Worm (Caenorhabditis elegans) whole organism, L2 larva: ENCODE data around the gene B0284.3.

ENCODE experiments used
- C34F6.9 ChIP-seq: fragments of 150-350 bp; optimal IDR thresholded peaks from 2 replicates; lab custom pipeline; 2014; ENCODE audit warnings: missing biosample characterization, missing genetic modification characterization
- F13H6.1 ChIP-seq: sonication (generic microtip); optimal IDR thresholded peaks from 2 replicates; lab custom pipeline; 2016; ENCODE audit warnings: missing genetic modification characterization, missing compliant biosample characterization
- Y55F3AM.14 ChIP-seq: fragments of 200-800 bp; sonication (Bioruptor generic); optimal IDR thresholded peaks from 2 replicates; lab custom pipeline; 2018; ENCODE audit warnings: mild to moderate bottlenecking, missing genetic modification characterization, missing compliant biosample characterization
- ZK546.5 ChIP-seq: sonication (generic microtip); optimal IDR thresholded peaks from 2 replicates; lab custom pipeline; 2017; ENCODE audit warnings: missing biosample characterization, missing genetic modification characterization
- alr-1 ChIP-seq: fragments of 150-350 bp; optimal IDR thresholded peaks from 2 replicates; lab custom pipeline; 2014; ENCODE audit warnings: missing biosample characterization, missing genetic modification characterization
- aly-2 ChIP-seq: fragments of 150-350 bp; optimal IDR thresholded peaks from 2 replicates; lab custom pipeline; 2014; ENCODE audit warnings: missing biosample characterization, missing genetic modification characterization
- ama-1 ChIP-seq: fragments of 150-350 bp; optimal IDR thresholded peaks from 2 replicates; lab custom pipeline; 2018; ENCODE audit warnings: inconsistent platforms
- blmp-1 ChIP-seq: sonication (generic microtip); optimal IDR thresholded peaks from 2 replicates; lab custom pipeline; 2017; ENCODE audit warnings: missing genetic modification characterization, mild to moderate bottlenecking, missing compliant biosample characterization, antibody characterized with exemption, moderate library complexity; ENCODE audit not compliant: insufficient read depth
- ceh-16 ChIP-seq: fragments of 150-350 bp; optimal IDR thresholded peaks from 2 replicates; lab custom pipeline; 2014; ENCODE audit warnings: missing biosample characterization, missing genetic modification characterization
- crh-2 ChIP-seq: sonication (generic microtip); optimal IDR thresholded peaks from 2 replicates; lab custom pipeline; 2017; ENCODE audit warnings: missing biosample characterization, missing genetic modification characterization
- dmd-4 ChIP-seq: sonication (generic microtip); optimal IDR thresholded peaks from 2 replicates; lab custom pipeline; 2017; ENCODE audit warnings: missing biosample characterization, missing genetic modification characterization
- elt-1 ChIP-seq: fragments of 150-350 bp; optimal IDR thresholded peaks from 2 replicates; lab custom pipeline; 2014; ENCODE audit warnings: missing biosample characterization, missing genetic modification characterization
- elt-3 ChIP-seq: sonication (generic microtip); optimal IDR thresholded peaks from 2 replicates; lab custom pipeline; 2017; ENCODE audit warnings: missing biosample characterization, missing genetic modification characterization
- fos-1 ChIP-seq: fragments of 150-350 bp; optimal IDR thresholded peaks from 2 replicates; lab custom pipeline; 2014; ENCODE audit warnings: missing biosample characterization, missing genetic modification characterization
- gmeb-1 ChIP-seq: fragments of 150-350 bp; optimal IDR thresholded peaks from 2 replicates; lab custom pipeline; 2014; ENCODE audit warnings: missing biosample characterization, missing genetic modification characterization
- lin-11 ChIP-seq: fragments of 150-350 bp; sonication (generic microtip); optimal IDR thresholded peaks from 2 replicates; lab custom pipeline; 2014; ENCODE audit warnings: missing biosample characterization, missing genetic modification characterization, inconsistent platforms, mixed read lengths
- lin-13 ChIP-seq: fragments of 150-350 bp; optimal IDR thresholded peaks from 2 replicates; lab custom pipeline; 2014; ENCODE audit warnings: missing biosample characterization, missing genetic modification reagents, missing genetic modification characterization
- lin-39 ChIP-seq: fragments of 150-350 bp; optimal IDR thresholded peaks from 2 replicates; lab custom pipeline; 2014; ENCODE audit warnings: missing biosample characterization, missing genetic modification reagents, missing genetic modification characterization
- lsy-2 ChIP-seq, 2 experiments: fragments of 150-350 bp in 1 of 2; sonication (generic microtip) in 1 of 2; optimal IDR thresholded peaks; 2 replicates each; lab custom pipeline; 2014 to 2017; ENCODE audit warnings: missing biosample characterization in 2 of 2, missing genetic modification characterization in 2 of 2
- mab-5 ChIP-seq: fragments of 150-350 bp; optimal IDR thresholded peaks from 2 replicates; lab custom pipeline; 2014; ENCODE audit warnings: missing biosample characterization, missing genetic modification characterization
- mdl-1 ChIP-seq, 2 experiments: fragments of 150-350 bp in 1 of 2; sonication (generic microtip) in 1 of 2; optimal IDR thresholded peaks; 2 replicates each; lab custom pipeline; 2017; ENCODE audit warnings: missing biosample characterization in 2 of 2, missing genetic modification characterization in 2 of 2
- nhr-11 ChIP-seq: fragments of 150-350 bp; optimal IDR thresholded peaks from 2 replicates; lab custom pipeline; 2014; ENCODE audit warnings: missing biosample characterization, missing genetic modification characterization
- nhr-21 ChIP-seq: fragments of 150-350 bp; optimal IDR thresholded peaks from 2 replicates; lab custom pipeline; 2014; ENCODE audit warnings: missing biosample characterization, missing genetic modification characterization
- nhr-23 ChIP-seq: fragments of 150-350 bp; optimal IDR thresholded peaks from 2 replicates; lab custom pipeline; 2014; ENCODE audit warnings: missing biosample characterization, missing genetic modification reagents, missing genetic modification characterization
- nhr-237 ChIP-seq: fragments of 150-350 bp; optimal IDR thresholded peaks from 2 replicates; lab custom pipeline; 2014; ENCODE audit warnings: missing biosample characterization, missing genetic modification characterization
- nhr-25 ChIP-seq: fragments of 150-350 bp; sonication (generic microtip); optimal IDR thresholded peaks from 3 replicates; lab custom pipeline; 2014; ENCODE audit warnings: missing biosample characterization, missing genetic modification characterization
- nhr-6 ChIP-seq: fragments of 150-350 bp; optimal IDR thresholded peaks from 2 replicates; lab custom pipeline; 2014; ENCODE audit warnings: missing biosample characterization, missing genetic modification characterization
- nhr-77 ChIP-seq: fragments of 150-350 bp; optimal IDR thresholded peaks from 2 replicates; lab custom pipeline; 2014; ENCODE audit warnings: missing biosample characterization, missing genetic modification characterization
- sem-4 ChIP-seq: fragments of 150-350 bp; optimal IDR thresholded peaks from 2 replicates; lab custom pipeline; 2014; ENCODE audit warnings: missing biosample characterization, missing genetic modification reagents, missing genetic modification characterization
- sma-3 ChIP-seq: sonication (generic microtip); optimal IDR thresholded peaks from 2 replicates; lab custom pipeline; 2016; ENCODE audit warnings: missing genetic modification reagents, missing genetic modification characterization, missing compliant biosample characterization
- sma-9 ChIP-seq, 2 experiments: fragments of 150-350 bp in 1 of 2; sonication (generic microtip) in 1 of 2; optimal IDR thresholded peaks; 2 replicates each; lab custom pipeline; 2014 to 2016; ENCODE audit warnings: missing genetic modification characterization in 2 of 2, mild to moderate bottlenecking in 1 of 2, missing biosample characterization in 1 of 2, missing compliant biosample characterization in 1 of 2, missing genetic modification reagents in 1 of 2, moderate library complexity in 1 of 2
- snpc-4 ChIP-seq: fragments of 150-350 bp; optimal IDR thresholded peaks from 2 replicates; lab custom pipeline; 2014; ENCODE audit warnings: missing biosample characterization, missing genetic modification characterization
- unc-39 ChIP-seq: fragments of 150-350 bp; optimal IDR thresholded peaks from 2 replicates; lab custom pipeline; 2014; ENCODE audit warnings: missing biosample characterization, missing genetic modification characterization
- unc-62 ChIP-seq: fragments of 150-350 bp; optimal IDR thresholded peaks from 2 replicates; lab custom pipeline; 2014; ENCODE audit warnings: missing biosample characterization, missing genetic modification reagents, missing genetic modification characterization
- ztf-1 ChIP-seq: fragments of 200-800 bp; sonication (Bioruptor generic); conservative IDR thresholded peaks from 2 replicates; pipeline ENCODE4 v1.3.6; 2022; ENCODE audit warnings: missing genetic modification characterization, missing compliant biosample characterization
- ztf-11 ChIP-seq: sonication (generic microtip); optimal IDR thresholded peaks from 2 replicates; lab custom pipeline; 2017; ENCODE audit warnings: missing biosample characterization, missing genetic modification characterization
- ztf-4 ChIP-seq: fragments of 150-350 bp; optimal IDR thresholded peaks from 2 replicates; lab custom pipeline; 2014; ENCODE audit warnings: missing biosample characterization, missing genetic modification characterization

B0284.3 gene

DNA sequence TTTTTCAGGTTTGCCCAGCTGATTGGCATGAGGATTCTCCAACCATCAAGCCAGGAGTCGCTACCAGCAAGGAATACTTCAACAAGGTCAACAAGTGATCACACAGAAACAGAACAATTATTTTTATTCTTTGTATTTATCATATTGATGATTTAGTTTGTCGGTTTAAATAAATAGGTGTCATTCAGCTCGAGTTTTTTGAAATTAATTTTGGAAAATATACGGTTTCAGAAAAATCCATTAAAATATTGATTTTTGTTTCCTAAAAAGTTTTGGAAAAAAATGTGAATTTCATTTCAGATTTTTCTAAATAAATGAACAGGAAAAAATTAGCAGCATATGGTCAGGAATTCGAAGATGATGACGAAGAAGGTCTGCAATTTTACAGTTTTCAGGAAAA lies 28.6 kb upstream of the B0284.3 start, which contains the start of gene gpch-1:
Gene gpch-1 (plus strand): TSS at position 301 of the 400 bp plus-strand sequence.
- no peak for TF ChIP-seq lin-13 (GFP tag; lab: Kevin White, UChicago)
- no peak for TF ChIP-seq nhr-23 (tag; lab: Kevin White, UChicago)
- TF ChIP-seq aly-2 (tag; lab: Kevin White, UChicago) = no peak
- no peak for TF ChIP-seq elt-3 (tag; lab: Kevin White, UChicago)
- no peak for TF ChIP-seq blmp-1 (tag; lab: Kevin White, UChicago)
- TF ChIP-seq crh-2 (tag; lab: Kevin White, UChicago) = no peak
- no peak for TF ChIP-seq unc-39
- no peak for TF ChIP-seq nhr-77 (tag; lab: Kevin White, UChicago)
- TF ChIP-seq lsy-2 (tag; optimal IDR thresholded peaks at IDR 0.05; lab: Kevin White, UChicago) = no peak
- TF ChIP-seq nhr-237 (tag; lab: Kevin White, UChicago) = no peak
- no peak for TF ChIP-seq unc-62 (GFP tag; lab: Kevin White, UChicago)
- no peak for TF ChIP-seq elt-1
- no peak for TF ChIP-seq nhr-25 (tag; lab: Kevin White, UChicago)
- no peak for TF ChIP-seq C34F6.9 (tag; lab: Kevin White, UChicago)

DNA sequence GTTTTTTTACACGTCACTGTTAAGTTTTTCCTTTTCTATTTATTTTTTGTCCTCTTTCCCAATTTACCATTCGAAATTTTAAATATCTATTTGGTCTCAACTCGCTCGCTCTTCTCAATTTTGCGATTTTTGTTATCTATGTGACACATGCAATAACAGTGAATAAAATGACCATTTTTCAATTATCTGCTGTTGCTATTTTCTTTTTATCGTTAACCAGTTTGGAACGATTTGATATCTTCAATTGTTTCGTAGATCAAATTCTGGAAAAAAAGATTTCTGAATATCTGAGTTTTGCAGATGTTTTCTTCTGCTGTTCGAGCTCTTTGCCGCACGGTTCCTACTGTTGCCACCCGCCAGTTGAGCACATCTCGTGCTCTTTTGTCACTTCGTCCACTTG lies 27.5 kb upstream of the B0284.3 start, which contains the start of gene prdx-3:
Gene prdx-3 (plus strand): TSS at position 301 of the 400 bp plus-strand sequence.
- TF ChIP-seq crh-2 (tag; lab: Kevin White, UChicago) (no peak), nhr-23 (tag; lab: Kevin White, UChicago) (no peak), ztf-11 (tag; lab: Kevin White, UChicago) (no peak), aly-2 (tag; lab: Kevin White, UChicago) (no peak), ztf-4 (tag; lab: Kevin White, UChicago) (no peak), gmeb-1 (tag; lab: Kevin White, UChicago) (no peak), fos-1 (no peak), alr-1 (no peak), nhr-6 (no peak), snpc-4 (tag; lab: Kevin White, UChicago) (no peak), nhr-25 (tag; lab: Kevin White, UChicago) (no peak), mdl-1 (tag; optimal IDR thresholded peaks at IDR 0.05; lab: Kevin White, UChicago) (no peak), unc-39 (no peak), nhr-11 (tag; lab: Kevin White, UChicago) (no peak), ZK546.5 (no peak), lin-13 (GFP tag; lab: Kevin White, UChicago) (no peak), nhr-77 (tag; lab: Kevin White, UChicago) (no peak), mab-5 (no peak), sma-9 (GFP tag; optimal IDR thresholded peaks at IDR 0.05; lab: Kevin White, UChicago) (no peak), sma-9 (tag; optimal IDR thresholded peaks at IDR 0.05; lab: Kevin White, UChicago) (no peak)

DNA sequence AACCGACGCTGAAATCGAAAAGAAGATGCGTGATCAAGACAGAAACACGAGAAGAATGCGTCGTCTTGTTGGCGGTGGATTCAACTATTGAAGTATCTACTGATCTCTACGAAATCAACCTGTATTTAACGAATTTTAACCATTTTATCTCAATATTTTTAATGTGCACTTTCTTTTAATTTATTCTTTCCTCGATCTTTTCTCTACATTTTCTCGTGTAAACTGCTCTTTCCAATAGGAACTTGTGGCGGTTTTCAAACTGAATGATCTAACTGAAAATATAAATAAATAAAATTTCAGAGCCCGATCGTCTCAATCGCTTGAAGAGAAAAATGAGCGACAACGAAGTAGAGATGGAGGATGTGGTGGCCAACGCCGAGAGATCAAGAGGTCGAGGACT lies 26.4 kb upstream of the B0284.3 start, which contains the start of gene rnp-4:
Gene rnp-4 (plus strand): TSS at position 301 of the 400 bp plus-strand sequence.
- TF ChIP-seq ztf-1 (GFP tag; lab: Robert Waterston, UW) (no peak), unc-39 (no peak), nhr-23 (tag; lab: Kevin White, UChicago) (no peak), elt-1 (no peak), lin-39 (tag; lab: Kevin White, UChicago) (no peak), mab-5 (no peak), lin-13 (GFP tag; lab: Kevin White, UChicago) (no peak), ceh-16 (tag; lab: Kevin White, UChicago) (no peak), Y55F3AM.14 (no peak), sem-4 (tag; lab: Kevin White, UChicago) (no peak), F13H6.1 (no peak), nhr-21 (tag; lab: Kevin White, UChicago) (no peak), nhr-77 (tag; lab: Kevin White, UChicago) (no peak), dmd-4 (tag; lab: Kevin White, UChicago) (no peak), sma-9 (GFP tag; optimal IDR thresholded peaks at IDR 0.05; lab: Kevin White, UChicago) (no peak), sma-9 (tag; optimal IDR thresholded peaks at IDR 0.05; lab: Kevin White, UChicago) (no peak), ztf-4 (tag; lab: Kevin White, UChicago) (no peak), lin-11 (tag; lab: Kevin White, UChicago) (no peak), sma-3 (GFP tag; lab: Kevin White, UChicago) (no peak), ama-1 (no peak), elt-3 (tag; lab: Kevin White, UChicago) (no peak)
- TF ChIP-seq, all 48 proteins: peak for 0
